Fruit fly (Drosophila melanogaster): Measurements from ENCODE around the gene CenG1A.

- TF ChIP-seq wor (GFP tag; IDR thresholded peaks at IDR 0.05) (no peak), Neu2 (GFP tag; optimal IDR thresholded peaks at IDR 0.05; ENCODE audit: borderline replicate concordance) (no peak), Opbp (GFP tag; IDR thresholded peaks at IDR 0.05; ENCODE audit: partially characterized antibody) (no peak)
Measured at dm6 chr2L:13889934-13890333, 54.6 kb downstream of the CenG1A start.

Data from whole organism, embryonic.